Fruit fly (Drosophila melanogaster) S2 (cell line): ENCODE data around the gene Ncc69.

Experiments used
- CG8478 ChIP-seq: fragments of >200 bp; optimal IDR thresholded peaks from 2 replicates; lab custom pipeline; 2018
- CTCF ChIP-seq, 2 experiments: fragments of >200 bp; optimal IDR thresholded peaks; 2 replicates each; lab custom pipeline; 2018

dm6 chr3L:12405889-12406500, 14.8 kb upstream of the Ncc69 start:
- no peak for TF ChIP-seq CG8478 (lab: Kevin White, UChicago)
- TF ChIP-seq CTCF (optimal IDR thresholded peaks at IDR 0.05; lab: Kevin White, UChicago) = no peak
